Worm (Caenorhabditis elegans): ENCODE results near the gene F54C9.9.

ce11 chrII:8540412-8540811 is 37.4 kb upstream of the F54C9.9 start, which contains the start of gene pqn-73:
- TF ChIP-seq W03F9.2 (tag; optimal IDR thresholded peaks at IDR 0.05): no peak
- TF ChIP-seq him-1 (tag; optimal IDR thresholded peaks at IDR 0.05): no peak
- TF ChIP-seq dao-5 (tag; optimal IDR thresholded peaks at IDR 0.05): no peak
